Worm (Caenorhabditis elegans) whole organism, young adult: ENCODE data around the gene srh-170.

Experiments
- F39B2.1 ChIP-seq: fragments of 200-800 bp; sonication (Bioruptor generic); IDR thresholded peaks from 2 replicates; pipeline ENCODE4 v1.3.6; 2022; ENCODE audit warnings: missing genetic modification reagents, missing genetic modification characterization, missing compliant biosample characterization
- F57A8.1 ChIP-seq: fragments of 200-800 bp; sonication (Bioruptor generic); optimal IDR thresholded peaks from 2 replicates; lab custom pipeline; 2018; ENCODE audit warnings: mild to moderate bottlenecking, missing genetic modification characterization, moderate library complexity, missing compliant biosample characterization
- K12H6.12 ChIP-seq: fragments of 200-800 bp; sonication (Bioruptor generic); optimal IDR thresholded peaks from 2 replicates; lab custom pipeline; 2018; ENCODE audit warnings: mild to moderate bottlenecking, missing genetic modification characterization, missing compliant biosample characterization
- T07F8.4 ChIP-seq: sonication (generic microtip); optimal IDR thresholded peaks from 2 replicates; lab custom pipeline; 2016; ENCODE audit warnings: mild to moderate bottlenecking, missing genetic modification characterization, moderate library complexity, missing compliant biosample characterization
- T26A5.8 ChIP-seq: sonication (generic microtip); optimal IDR thresholded peaks from 2 replicates; lab custom pipeline; 2016; ENCODE audit warnings: missing genetic modification characterization, missing compliant biosample characterization
- Y67H2A.10 ChIP-seq: fragments of 200-800 bp; sonication (Bioruptor generic); conservative IDR thresholded peaks from 2 replicates; pipeline ENCODE4 v1.3.6; 2022; ENCODE audit warnings: missing genetic modification reagents, missing genetic modification characterization, missing compliant biosample characterization
- ZK185.1 ChIP-seq: sonication (generic microtip); optimal IDR thresholded peaks from 2 replicates; lab custom pipeline; 2016; ENCODE audit warnings: mild to moderate bottlenecking, missing genetic modification characterization, missing compliant biosample characterization; ENCODE audit not compliant: poor library complexity, severe bottlenecking
- ama-1 ChIP-seq, 3 experiments: fragments of 150-350 bp in 1 of 3; sonication (generic microtip) in 2 of 3; optimal IDR thresholded peaks; 2 replicates each; lab custom pipeline; 2014 to 2018; ENCODE audit warnings: missing biosample characterization in 2 of 3, missing genetic modification characterization in 2 of 3, missing genetic modification reagents in 2 of 3
- athp-1 ChIP-seq: sonication (generic microtip); optimal IDR thresholded peaks from 2 replicates; lab custom pipeline; 2017; ENCODE audit warnings: mild to moderate bottlenecking, missing genetic modification characterization, missing compliant biosample characterization
- attf-3 ChIP-seq: fragments of 200-800 bp; sonication (Bioruptor generic); conservative IDR thresholded peaks from 2 replicates; pipeline ENCODE4 v1.3.6; 2022; ENCODE audit warnings: missing genetic modification reagents, missing genetic modification characterization, missing compliant biosample characterization
- attf-6 ChIP-seq: fragments of 200-800 bp; sonication (Bioruptor generic); IDR thresholded peaks from 2 replicates; pipeline ENCODE4 v1.3.6; 2022; ENCODE audit warnings: missing genetic modification reagents, missing genetic modification characterization, missing compliant biosample characterization
- bed-2 ChIP-seq: fragments of 200-800 bp; sonication (Bioruptor generic); IDR thresholded peaks from 2 replicates; pipeline ENCODE4 v1.3.6; 2022; ENCODE audit warnings: missing genetic modification reagents, missing genetic modification characterization, missing compliant biosample characterization
- cebp-1 ChIP-seq, 2 experiments: fragments of 200-800 bp in 1 of 2; sonication (Bioruptor generic) in 1 of 2; sonication (generic microtip) in 1 of 2; IDR thresholded peaks in 1 of 2; optimal IDR thresholded peaks in 1 of 2; 2 replicates each; pipeline versions ENCODE4 v1.3.6 to Lab custom; 2017 to 2022; ENCODE audit warnings: missing compliant biosample characterization in 2 of 2, missing genetic modification characterization in 2 of 2, mild to moderate bottlenecking in 1 of 2, missing genetic modification reagents in 1 of 2, moderate library complexity in 1 of 2
- ceh-100 ChIP-seq: fragments of 200-800 bp; sonication (Bioruptor generic); IDR thresholded peaks from 2 replicates; pipeline ENCODE4 v1.3.6; 2022; ENCODE audit warnings: missing genetic modification reagents, missing genetic modification characterization, missing compliant biosample characterization
- ekl-4 ChIP-seq: fragments of 200-800 bp; sonication (Bioruptor generic); IDR thresholded peaks from 2 replicates; pipeline ENCODE4 v1.3.6; 2022; ENCODE audit warnings: missing genetic modification reagents, missing genetic modification characterization, missing compliant biosample characterization
- ets-4 ChIP-seq: fragments of 200-800 bp; sonication (Bioruptor generic); optimal IDR thresholded peaks from 2 replicates; lab custom pipeline; 2018; ENCODE audit warnings: mild to moderate bottlenecking, missing genetic modification characterization, missing compliant biosample characterization
- hmg-20 ChIP-seq: fragments of 200-800 bp; sonication (Bioruptor generic); IDR thresholded peaks from 2 replicates; pipeline ENCODE4 v1.3.6; 2022; ENCODE audit warnings: missing genetic modification reagents, missing genetic modification characterization, missing compliant biosample characterization
- hrde-1 ChIP-seq: sonication (generic microtip); optimal IDR thresholded peaks from 2 replicates; lab custom pipeline; 2016; ENCODE audit warnings: missing genetic modification characterization, mild to moderate bottlenecking, missing compliant biosample characterization, moderate library complexity, missing genotype, missing genetic modification reagents, borderline replicate concordance
- lag-1 ChIP-seq: fragments of 200-800 bp; sonication (Bioruptor generic); IDR thresholded peaks from 2 replicates; pipeline ENCODE4 v1.3.6; 2022; ENCODE audit warnings: missing genetic modification reagents, missing genetic modification characterization, missing compliant biosample characterization
- let-607 ChIP-seq, 2 experiments: fragments of 200-800 bp in 1 of 2; sonication (Bioruptor generic) in 1 of 2; sonication (generic microtip) in 1 of 2; optimal IDR thresholded peaks; 2 replicates each; lab custom pipeline; 2016 to 2018; ENCODE audit warnings: mild to moderate bottlenecking in 2 of 2, missing compliant biosample characterization in 2 of 2, missing genetic modification characterization in 2 of 2, moderate library complexity in 2 of 2, missing genotype in 1 of 2
- lin-26 ChIP-seq: fragments of 200-800 bp; sonication (Bioruptor generic); IDR thresholded peaks from 2 replicates; pipeline ENCODE4 v1.3.6; 2022; ENCODE audit warnings: missing genetic modification reagents, missing genetic modification characterization, missing compliant biosample characterization
- lin-35 ChIP-seq, 3 experiments: fragments of 150-350 bp in 2 of 3; sonication (generic microtip) in 1 of 3; optimal IDR thresholded peaks; 2 replicates each; lab custom pipeline; 2014 to 2018; ENCODE audit warnings: missing biosample characterization in 3 of 3, missing genetic modification characterization in 3 of 3, missing genetic modification reagents in 3 of 3
- lin-40 ChIP-seq: sonication (generic microtip); optimal IDR thresholded peaks from 2 replicates; lab custom pipeline; 2016; ENCODE audit warnings: missing genetic modification characterization, mild to moderate bottlenecking, missing compliant biosample characterization, missing genotype, missing genetic modification reagents
- lsl-1 ChIP-seq: fragments of 200-800 bp; sonication (Bioruptor generic); optimal IDR thresholded peaks from 2 replicates; lab custom pipeline; 2018; ENCODE audit warnings: mild to moderate bottlenecking, missing genetic modification characterization, moderate library complexity, missing compliant biosample characterization
- lsy-27 ChIP-seq: sonication (generic microtip); optimal IDR thresholded peaks from 2 replicates; lab custom pipeline; 2017; ENCODE audit warnings: missing genetic modification characterization, mild to moderate bottlenecking, missing compliant biosample characterization, antibody characterized with exemption, missing genotype, borderline replicate concordance; ENCODE audit not compliant: insufficient read depth
- madf-6 ChIP-seq: fragments of 200-800 bp; sonication (Bioruptor generic); IDR thresholded peaks from 2 replicates; pipeline ENCODE4 v1.3.6; 2022; ENCODE audit warnings: missing genetic modification reagents, missing genetic modification characterization, missing compliant biosample characterization
- madf-8 ChIP-seq: fragments of 200-800 bp; sonication (Bioruptor generic); conservative IDR thresholded peaks from 2 replicates; pipeline ENCODE4 v1.3.6; 2022; ENCODE audit warnings: missing genetic modification reagents, missing genetic modification characterization, missing compliant biosample characterization
- mes-4 ChIP-seq: sonication (generic microtip); optimal IDR thresholded peaks from 2 replicates; lab custom pipeline; 2016; ENCODE audit warnings: missing genotype, missing genetic modification characterization, missing compliant biosample characterization
- nfyb-1 ChIP-seq: fragments of 200-800 bp; sonication (Bioruptor generic); IDR thresholded peaks from 2 replicates; pipeline ENCODE4 v1.3.6; 2022; ENCODE audit warnings: missing genetic modification reagents, missing genetic modification characterization, missing compliant biosample characterization
- nhr-179 ChIP-seq: sonication (generic microtip); optimal IDR thresholded peaks from 2 replicates; lab custom pipeline; 2016; ENCODE audit warnings: mild to moderate bottlenecking, missing genetic modification characterization, missing compliant biosample characterization
- nhr-80 ChIP-seq: sonication (generic microtip); optimal IDR thresholded peaks from 2 replicates; lab custom pipeline; 2016; ENCODE audit warnings: missing genetic modification characterization, missing compliant biosample characterization
- sdz-38 ChIP-seq: sonication (generic microtip); optimal IDR thresholded peaks from 2 replicates; lab custom pipeline; 2016; ENCODE audit warnings: missing genotype, missing genetic modification characterization, missing compliant biosample characterization
- sptf-2 ChIP-seq: fragments of 200-800 bp; sonication (Bioruptor generic); optimal IDR thresholded peaks from 2 replicates; lab custom pipeline; 2018; ENCODE audit warnings: mild to moderate bottlenecking, missing genetic modification characterization, missing compliant biosample characterization
- tlf-1 ChIP-seq: fragments of 200-800 bp; sonication (Bioruptor generic); optimal IDR thresholded peaks from 2 replicates; lab custom pipeline; 2018; ENCODE audit warnings: mild to moderate bottlenecking, missing genetic modification characterization, missing compliant biosample characterization
- unc-62 ChIP-seq: fragments of 150-350 bp; optimal IDR thresholded peaks from 2 replicates; lab custom pipeline; 2014; ENCODE audit warnings: missing biosample characterization, missing genetic modification reagents, missing genetic modification characterization
- zim-3 ChIP-seq: sonication (generic microtip); optimal IDR thresholded peaks from 2 replicates; lab custom pipeline; 2017; ENCODE audit warnings: mild to moderate bottlenecking, missing genetic modification characterization, moderate library complexity, missing compliant biosample characterization
- ztf-18 ChIP-seq: sonication (generic microtip); optimal IDR thresholded peaks from 2 replicates; lab custom pipeline; 2016; ENCODE audit warnings: missing genotype, mild to moderate bottlenecking, missing genetic modification characterization, missing compliant biosample characterization
- ztf-25 ChIP-seq: fragments of 200-800 bp; sonication (Bioruptor generic); IDR thresholded peaks from 2 replicates; pipeline ENCODE4 v1.3.6; 2022; ENCODE audit warnings: missing genetic modification reagents, missing genetic modification characterization, missing compliant biosample characterization
- ztf-6 ChIP-seq: fragments of 200-800 bp; sonication (Bioruptor generic); IDR thresholded peaks from 2 replicates; pipeline ENCODE4 v1.3.6; 2022; ENCODE audit warnings: missing genetic modification reagents, missing genetic modification characterization, missing compliant biosample characterization

The srh-170 gene

ce11 chrV:15383739-15384138 lies 4.9 kb downstream of the srh-170 start, which contains the start of gene str-88 (continued):
- TF ChIP-seq lsl-1 (no peak), attf-6 (GFP tag; lab: Robert Waterston, UW) (no peak)

ce11 chrV:15380857-15381256 lies 7.8 kb downstream of the srh-170 start, which contains the start of gene dhs-23:
TSS of gene dhs-23 (plus strand) at chrV:15381219.
- TF ChIP-seq nhr-80 (tag; lab: Kevin White, UChicago) (peak; percentile 11), bed-2 (no peak)

- TF ChIP-seq lag-1 (GFP tag; lab: Robert Waterston, UW) (no peak), madf-8 (GFP tag; lab: Robert Waterston, UW) (no peak), ceh-100 (GFP tag; lab: Robert Waterston, UW) (no peak), ekl-4 (no peak), athp-1 (no peak), let-607 (tag; optimal IDR thresholded peaks at IDR 0.05; lab: Kevin White, UChicago) (no peak), F39B2.1 (GFP tag; lab: Robert Waterston, UW) (no peak), sdz-38 (tag; lab: Kevin White, UChicago) (no peak), ama-1 (optimal IDR thresholded peaks at IDR 0.05; lab: Kevin White, UChicago) (no peak), ama-1 (GFP tag; optimal IDR thresholded peaks at IDR 0.05; lab: Kevin White, UChicago) (no peak), tlf-1 (GFP tag; lab: Kevin White, UChicago) (no peak), attf-3 (GFP tag; lab: Robert Waterston, UW) (no peak), ztf-25 (no peak), lsy-27 (tag; lab: Kevin White, UChicago) (no peak), hmg-20 (GFP tag; lab: Robert Waterston, UW) (no peak), unc-62 (GFP tag; lab: Kevin White, UChicago) (no peak), Y67H2A.10 (GFP tag; lab: Robert Waterston, UW) (no peak)
Measured at ce11 chrV:15379817-15380216, 8.9 kb downstream of the srh-170 start, which contains the start of gene srh-251. TSS of gene srh-251 (minus strand) at chrV:15379917.

ce11 chrV:15377903-15378302 lies 10.8 kb downstream of the srh-170 start, which contains the start of gene srh-122:
TSS of gene srh-122 (minus strand) at chrV:15378003.
- TF ChIP-seq lin-40 (tag; lab: Kevin White, UChicago) (no peak), zim-3 (no peak), T26A5.8 (tag; lab: Kevin White, UChicago) (no peak), ets-4 (no peak), lin-26 (GFP tag; lab: Robert Waterston, UW) (no peak), hrde-1 (no peak)

- TF ChIP-seq nfyb-1 (GFP tag; lab: Robert Waterston, UW) (no peak), T07F8.4 (tag; lab: Kevin White, UChicago) (no peak), bed-2 (no peak), lin-35 (GFP tag; optimal IDR thresholded peaks at IDR 0.05; lab: Kevin White, UChicago) (no peak), nhr-179 (tag; lab: Kevin White, UChicago) (no peak), cebp-1 (GFP tag; IDR thresholded peaks at IDR 0.05; lab: Robert Waterston, UW) (no peak), cebp-1 (tag; optimal IDR thresholded peaks at IDR 0.05; lab: Kevin White, UChicago) (no peak), mes-4 (tag; lab: Kevin White, UChicago) (no peak), ZK185.1 (tag; lab: Kevin White, UChicago) (no peak), F57A8.1 (GFP tag; lab: Kevin White, UChicago) (no peak), K12H6.12 (tag; lab: Kevin White, UChicago) (no peak), ztf-6 (GFP tag; lab: Robert Waterston, UW) (no peak), sptf-2 (GFP tag; lab: Kevin White, UChicago) (no peak), ztf-18 (tag; lab: Kevin White, UChicago) (no peak), madf-6 (GFP tag; lab: Robert Waterston, UW) (no peak)
Measured at ce11 chrV:15376223-15376622, 12.4 kb downstream of the srh-170 start, which contains the start of gene srh-52. TSS of gene srh-52 (minus strand) at chrV:15376323.
